Fruit fly (Drosophila melanogaster) whole organism, prepupa: Measurements from ENCODE around the gene CG18596.

Experiments
- CG10631 ChIP-seq: fragments of 200-800 bp; sonication (Bioruptor generic); optimal IDR thresholded peaks from 2 replicates; lab custom pipeline; 2016; ENCODE audit warnings: missing biosample characterization, missing genetic modification characterization
- CG10669 ChIP-seq: fragments of 200-800 bp; sonication (Bioruptor generic); optimal IDR thresholded peaks from 3 replicates; lab custom pipeline; 2018; ENCODE audit warnings: missing biosample characterization, mild to moderate bottlenecking, missing genetic modification characterization, moderate library complexity
- CG11762 ChIP-seq: fragments of 200-800 bp; sonication (Bioruptor generic); optimal IDR thresholded peaks from 3 replicates; lab custom pipeline; 2016; ENCODE audit warnings: missing biosample characterization, missing genetic modification characterization; ENCODE audit not compliant: insufficient read depth
- CG11902 ChIP-seq: fragments of 200-800 bp; sonication (Bioruptor generic); optimal IDR thresholded peaks from 3 replicates; lab custom pipeline; 2016; ENCODE audit warnings: missing biosample characterization, missing genetic modification characterization
- CG16779 ChIP-seq: fragments of 200-800 bp; sonication (Bioruptor generic); optimal IDR thresholded peaks from 3 replicates; lab custom pipeline; 2017; ENCODE audit warnings: missing biosample characterization, mild to moderate bottlenecking, missing genetic modification characterization
- CG31627 ChIP-seq: fragments of 200-800 bp; sonication (Bioruptor generic); optimal IDR thresholded peaks from 3 replicates; lab custom pipeline; 2016; ENCODE audit warnings: missing biosample characterization, missing genetic modification characterization
- CG32006 ChIP-seq: fragments of 200-800 bp; sonication (Bioruptor generic); optimal IDR thresholded peaks from 3 replicates; lab custom pipeline; 2017; ENCODE audit warnings: missing biosample characterization, mild to moderate bottlenecking, missing genetic modification characterization
- CG3919 ChIP-seq: fragments of 200-800 bp; sonication (Bioruptor generic); optimal IDR thresholded peaks from 3 replicates; lab custom pipeline; 2016; ENCODE audit warnings: missing biosample characterization, missing genetic modification characterization
- CG6163 ChIP-seq: fragments of 200-800 bp; sonication (Bioruptor generic); IDR thresholded peaks from 3 replicates; pipeline ENCODE4 v1.3.6; 2022; ENCODE audit warnings: missing biosample characterization, missing genetic modification characterization
- CG6808 ChIP-seq: fragments of 200-800 bp; sonication (Bioruptor generic); optimal IDR thresholded peaks from 3 replicates; lab custom pipeline; 2017; ENCODE audit warnings: missing biosample characterization, missing genetic modification characterization, mild to moderate bottlenecking, moderate library complexity, missing genetic modification reagents
- CG6854 ChIP-seq: fragments of 200-800 bp; sonication (Bioruptor generic); optimal IDR thresholded peaks from 2 replicates; lab custom pipeline; 2017; ENCODE audit warnings: missing biosample characterization, mild to moderate bottlenecking, missing genetic modification characterization
- CG8319 ChIP-seq: fragments of 200-800 bp; sonication (Bioruptor generic); optimal IDR thresholded peaks from 3 replicates; lab custom pipeline; 2016; ENCODE audit warnings: missing biosample characterization, missing genetic modification characterization
- CG8632 ChIP-seq: fragments of 200-800 bp; sonication (Bioruptor generic); optimal IDR thresholded peaks from 3 replicates; lab custom pipeline; 2016; ENCODE audit warnings: missing biosample characterization, missing genetic modification characterization
- Eip75B ChIP-seq: fragments of 200-800 bp; sonication (Bioruptor generic); optimal IDR thresholded peaks from 3 replicates; lab custom pipeline; 2016; ENCODE audit warnings: missing biosample characterization, missing genetic modification characterization
- Eip78C ChIP-seq: fragments of 200-800 bp; sonication (Bioruptor generic); peaks from one replicate; lab custom pipeline; 2016; ENCODE audit warnings: missing biosample characterization, missing genetic modification characterization
- Eip93F ChIP-seq: fragments of 200-800 bp; sonication (Bioruptor generic); optimal IDR thresholded peaks from 2 replicates; lab custom pipeline; 2016; ENCODE audit warnings: missing biosample characterization, mild to moderate bottlenecking, missing genetic modification characterization
- Ets96B ChIP-seq: fragments of 200-800 bp; optimal IDR thresholded peaks from 2 replicates; lab custom pipeline; 2019; ENCODE audit warnings: missing biosample characterization, mild to moderate bottlenecking, missing genetic modification characterization, moderate library complexity
- Hr38 ChIP-seq: sonication (Bioruptor generic); optimal IDR thresholded peaks from 2 replicates; lab custom pipeline; 2016; ENCODE audit warnings: missing biosample characterization, missing genetic modification characterization
- Hr39 ChIP-seq: fragments of 200-800 bp; sonication (Bioruptor generic); optimal IDR thresholded peaks from 2 replicates; lab custom pipeline; 2016; ENCODE audit warnings: missing biosample characterization, missing genetic modification characterization
- Hr4 ChIP-seq: fragments of 200-800 bp; sonication (Bioruptor generic); optimal IDR thresholded peaks from 3 replicates; lab custom pipeline; 2016; ENCODE audit warnings: missing biosample characterization, missing genetic modification characterization
- Lpt ChIP-seq: fragments of 200-800 bp; sonication (Bioruptor generic); optimal IDR thresholded peaks from 3 replicates; lab custom pipeline; 2016; ENCODE audit warnings: missing biosample characterization, missing genetic modification characterization
- OdsH ChIP-seq: fragments of 200-800 bp; sonication (Bioruptor generic); optimal IDR thresholded peaks from 3 replicates; lab custom pipeline; 2016; ENCODE audit warnings: missing biosample characterization, missing genetic modification characterization
- Smox ChIP-seq: fragments of 200-800 bp; sonication (Bioruptor generic); optimal IDR thresholded peaks from 3 replicates; lab custom pipeline; 2016; ENCODE audit warnings: missing biosample characterization, missing genetic modification characterization
- Sox102F ChIP-seq: fragments of 200-800 bp; sonication (Bioruptor generic); optimal IDR thresholded peaks from 2 replicates; lab custom pipeline; 2016; ENCODE audit warnings: missing biosample characterization, mild to moderate bottlenecking, missing genetic modification characterization
- Sox14 ChIP-seq: fragments of 200-800 bp; sonication (Bioruptor generic); optimal IDR thresholded peaks from 3 replicates; lab custom pipeline; 2016; ENCODE audit warnings: missing biosample characterization, missing genetic modification characterization
- Sox15 ChIP-seq: fragments of 200-800 bp; sonication (Bioruptor generic); optimal IDR thresholded peaks from 3 replicates; lab custom pipeline; 2016; ENCODE audit warnings: missing biosample characterization, missing genetic modification characterization
- achi ChIP-seq: fragments of 200-800 bp; sonication (Bioruptor generic); optimal IDR thresholded peaks from 3 replicates; lab custom pipeline; 2016; ENCODE audit warnings: missing biosample characterization, missing genetic modification characterization
- acj6 ChIP-seq: fragments of 200-800 bp; sonication (Bioruptor generic); optimal IDR thresholded peaks from 3 replicates; lab custom pipeline; 2016; ENCODE audit warnings: missing biosample characterization, missing genetic modification characterization
- cyc ChIP-seq: fragments of 200-800 bp; sonication (Bioruptor generic); optimal IDR thresholded peaks from 3 replicates; lab custom pipeline; 2016; ENCODE audit warnings: missing biosample characterization, missing genetic modification characterization
- dac ChIP-seq: fragments of 200-800 bp; sonication (Bioruptor generic); optimal IDR thresholded peaks from 2 replicates; lab custom pipeline; 2017; ENCODE audit warnings: missing biosample characterization, mild to moderate bottlenecking, missing genetic modification characterization
- dsx ChIP-seq: fragments of 200-800 bp; optimal IDR thresholded peaks from 3 replicates; lab custom pipeline; 2019; ENCODE audit warnings: missing biosample characterization, mild to moderate bottlenecking, missing genetic modification characterization, moderate library complexity; ENCODE audit not compliant: poor library complexity, severe bottlenecking
- eg ChIP-seq: fragments of 200-800 bp; sonication (Bioruptor generic); IDR thresholded peaks from 3 replicates; pipeline ENCODE4 v1.3.6; 2022; ENCODE audit warnings: missing biosample characterization, missing genetic modification characterization
- esn ChIP-seq: fragments of 200-800 bp; sonication (Bioruptor generic); optimal IDR thresholded peaks from 2 replicates; lab custom pipeline; 2016; ENCODE audit warnings: missing biosample characterization, mild to moderate bottlenecking, missing genetic modification characterization, moderate library complexity
- fd85E ChIP-seq: fragments of 200-800 bp; sonication (Bioruptor generic); optimal IDR thresholded peaks from 3 replicates; lab custom pipeline; 2016; ENCODE audit warnings: missing biosample characterization, missing genetic modification characterization
- fkh ChIP-seq: fragments of 200-800 bp; sonication (Bioruptor generic); optimal IDR thresholded peaks from 3 replicates; lab custom pipeline; 2017; ENCODE audit warnings: missing biosample characterization, mild to moderate bottlenecking, missing genetic modification characterization, moderate library complexity
- net ChIP-seq: fragments of 200-800 bp; sonication (Bioruptor generic); optimal IDR thresholded peaks from 3 replicates; lab custom pipeline; 2016; ENCODE audit warnings: missing biosample characterization, missing genetic modification characterization
- salr ChIP-seq, 2 experiments: fragments of 200-800 bp; sonication (Bioruptor generic); optimal IDR thresholded peaks; 3 replicates each; lab custom pipeline; 2016 to 2018; ENCODE audit warnings: missing biosample characterization in 2 of 2, missing genetic modification characterization in 2 of 2, mild to moderate bottlenecking in 1 of 2
- spab ChIP-seq: fragments of 200-800 bp; sonication (Bioruptor generic); optimal IDR thresholded peaks from 2 replicates; lab custom pipeline; 2017; ENCODE audit warnings: missing biosample characterization, mild to moderate bottlenecking, missing genetic modification characterization, missing genetic modification reagents
- ss ChIP-seq, 2 experiments: fragments of 200-800 bp; sonication (Bioruptor generic); optimal IDR thresholded peaks; 2 replicates in 1 of 2; 3 replicates in 1 of 2; lab custom pipeline; 2017 to 2018; ENCODE audit warnings: mild to moderate bottlenecking in 2 of 2, missing biosample characterization in 2 of 2, missing genetic modification characterization in 2 of 2, moderate library complexity in 1 of 2
- svp ChIP-seq: fragments of 200-800 bp; sonication (Bioruptor generic); peaks from one replicate; lab custom pipeline; 2016; ENCODE audit warnings: missing biosample characterization, missing genetic modification characterization

CG18596 gene

dm6 chr3R:22328665-22329350 lies 46.9 kb upstream of the CG18596 start, which contains the start of gene CG7080 (continued):
- TF ChIP-seq Sox15 (GFP tag; lab: Kevin White, UChicago) (no peak), acj6 (GFP tag; lab: Kevin White, UChicago) (peak; percentile 11), Hr39 (GFP tag; lab: Kevin White, UChicago) (no peak), CG8632 (GFP tag; lab: Kevin White, UChicago) (peak; percentile 36), achi (GFP tag; lab: Kevin White, UChicago) (peak; percentile 12), fd85E (no peak), Hr38 (no peak), eg (GFP tag; lab: Robert Waterston, UW) (no peak), Lpt (GFP tag; lab: Kevin White, UChicago) (no peak), cyc (GFP tag; lab: Kevin White, UChicago) (peak; percentile 9), Hr4 (GFP tag; lab: Kevin White, UChicago) (no peak), CG8319 (GFP tag; lab: Kevin White, UChicago) (no peak), svp (GFP tag; lab: Kevin White, UChicago) (peak; percentile 80)

- peak; percentile 1 for TF ChIP-seq Eip78C (GFP tag; lab: Kevin White, UChicago)
- TF ChIP-seq CG3919 (GFP tag; lab: Kevin White, UChicago), result no peak
Observed at dm6 chr3R:22330512-22331119, 45.1 kb upstream of the CG18596 start, which contains the start of gene CG33721. Gene CG33721 (plus strand): TSS chr3R:22331069.

DNA sequence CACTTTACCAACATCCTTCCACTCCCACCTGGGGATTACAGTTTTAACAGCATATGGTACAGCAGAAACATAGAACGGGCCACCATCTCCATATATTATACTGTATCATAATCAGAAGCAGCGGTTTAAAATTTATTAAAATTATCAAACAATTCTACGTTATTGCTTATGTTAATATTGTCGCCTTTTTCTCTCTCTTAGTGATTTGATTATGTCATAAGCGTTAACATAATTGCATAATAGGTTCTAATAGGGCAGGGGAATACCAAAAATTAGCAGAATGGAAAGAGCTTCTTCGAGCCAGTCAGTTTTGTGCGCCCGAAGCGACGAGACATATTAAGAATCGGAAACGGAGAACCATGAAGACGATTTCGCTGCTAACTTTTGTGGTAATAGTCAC lies 44.0 kb upstream of the CG18596 start, which contains the start of gene CG13862:
Gene CG13862 (plus strand): TSS at position 301 of the 400 bp plus-strand sequence.
- no peak for TF ChIP-seq CG31627 (GFP tag; lab: Kevin White, UChicago)
- no peak for TF ChIP-seq eg (GFP tag; lab: Robert Waterston, UW)
- TF ChIP-seq fd85E, result no peak
- no peak for TF ChIP-seq Eip75B
- TF ChIP-seq OdsH (GFP tag; lab: Kevin White, UChicago), result no peak
- TF ChIP-seq CG8319 (GFP tag; lab: Kevin White, UChicago), result no peak
- no peak for TF ChIP-seq esn (GFP tag; lab: Kevin White, UChicago)
- TF ChIP-seq fkh, result no peak
- no peak for TF ChIP-seq Smox
- TF ChIP-seq dsx (GFP tag; lab: Kevin White, UChicago), result no peak

DNA sequence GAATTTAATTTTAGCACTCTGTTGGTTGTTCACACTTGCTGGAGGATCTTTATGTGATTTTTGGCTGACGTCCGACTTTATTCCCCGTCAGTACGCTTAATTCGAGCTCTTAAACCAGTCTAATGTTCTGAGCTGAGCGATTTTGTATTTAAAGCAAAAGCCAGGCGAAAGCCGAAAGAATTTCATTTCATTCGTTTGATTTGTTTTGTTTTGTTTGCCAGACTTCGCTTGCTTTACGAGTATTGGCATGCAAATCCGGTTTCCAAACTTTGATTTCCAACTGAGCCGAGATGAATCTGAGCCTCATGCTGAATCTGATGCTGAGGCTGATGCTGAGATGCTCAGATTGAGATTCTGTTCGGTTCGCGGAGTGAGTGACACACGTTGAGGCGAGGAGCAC lies 41.7 kb upstream of the CG18596 start, which contains the start of gene CG5391:
Gene CG5391 (minus strand): TSS at position 101 of the 400 bp plus-strand sequence.
- TF ChIP-seq CG11902 (no peak), Ets96B (tag; lab: Kevin White, UChicago) (no peak), dac (GFP tag; lab: Kevin White, UChicago) (no peak), Hr38 (no peak), CG32006 (GFP tag; lab: Kevin White, UChicago) (no peak), CG6163 (GFP tag; lab: Robert Waterston, UW) (no peak), CG6854 (GFP tag; lab: Kevin White, UChicago) (no peak), Smox (no peak)
- TF ChIP-seq, all 60 proteins: peak for 0

- TF ChIP-seq Sox102F (GFP tag; lab: Kevin White, UChicago) (peak; percentile 57), CG10669 (peak; percentile 72), CG8319 (GFP tag; lab: Kevin White, UChicago) (peak; percentile 52), CG6163 (GFP tag; lab: Robert Waterston, UW) (peak; percentile 79), CG8632 (GFP tag; lab: Kevin White, UChicago) (peak; percentile 48), Eip75B (peak; percentile 68), net (peak; percentile 65), salr (GFP tag; optimal IDR thresholded peaks at IDR 0.05; lab: Kevin White, UChicago) (peak; percentile 29 to 65), spab (GFP tag; lab: Kevin White, UChicago) (peak; percentile 73), CG10631 (GFP tag; lab: Kevin White, UChicago) (peak; percentile 66), Hr39 (GFP tag; lab: Kevin White, UChicago) (peak; percentile 62), CG11902 (peak; percentile 40), Hr38 (no peak), CG16779 (tag; lab: Kevin White, UChicago) (peak; percentile 25), dsx (GFP tag; lab: Kevin White, UChicago) (peak; percentile 68), Sox14 (GFP tag; lab: Kevin White, UChicago) (peak; percentile 59), Eip93F (no peak), Ets96B (tag; lab: Kevin White, UChicago) (peak; percentile 68), CG6808 (GFP tag; lab: Kevin White, UChicago) (peak; percentile 63), ss (GFP tag; optimal IDR thresholded peaks at IDR 0.05; lab: Kevin White, UChicago) (peak in 1 of 2 experiments; percentile 70), CG11762 (GFP tag; lab: Kevin White, UChicago) (peak; percentile 34), CG3919 (GFP tag; lab: Kevin White, UChicago) (peak; percentile 74)
Observed at dm6 chr3R:22339510-22339909, 36.2 kb upstream of the CG18596 start.
